Worm (Caenorhabditis elegans): ENCODE measurements around the gene Y62F5A.10.

ce11 chrII:11547254-11547687, 25.9 kb downstream of the Y62F5A.10 start, which contains the start of gene F54D5.7:
- peak; percentile 76 for TF ChIP-seq ama-1 (optimal IDR thresholded peaks at IDR 0.05)
- no peak for TF ChIP-seq ceh-82 (tag; optimal IDR thresholded peaks at IDR 0.05)
- no peak for TF ChIP-seq fkh-10 (GFP tag; optimal IDR thresholded peaks at IDR 0.05)
- no peak for TF ChIP-seq nhr-6 (tag; optimal IDR thresholded peaks at IDR 0.05)
- TF ChIP-seq lin-29 (GFP tag; IDR thresholded peaks at IDR 0.05): no peak
- TF ChIP-seq hlh-30 (tag; optimal IDR thresholded peaks at IDR 0.05; ENCODE audit: insufficient read depth): peak; percentile 80
- TF ChIP-seq Y105C5A.15 (GFP tag; IDR thresholded peaks at IDR 0.05): no peak
